Fruit fly (Drosophila melanogaster): ENCODE data around the gene Oatp33Ea.
A peak's percentile ranks its signal among the peaks of the same experiment; 100 is the strongest.

Gene Oatp33Ea

DNA sequence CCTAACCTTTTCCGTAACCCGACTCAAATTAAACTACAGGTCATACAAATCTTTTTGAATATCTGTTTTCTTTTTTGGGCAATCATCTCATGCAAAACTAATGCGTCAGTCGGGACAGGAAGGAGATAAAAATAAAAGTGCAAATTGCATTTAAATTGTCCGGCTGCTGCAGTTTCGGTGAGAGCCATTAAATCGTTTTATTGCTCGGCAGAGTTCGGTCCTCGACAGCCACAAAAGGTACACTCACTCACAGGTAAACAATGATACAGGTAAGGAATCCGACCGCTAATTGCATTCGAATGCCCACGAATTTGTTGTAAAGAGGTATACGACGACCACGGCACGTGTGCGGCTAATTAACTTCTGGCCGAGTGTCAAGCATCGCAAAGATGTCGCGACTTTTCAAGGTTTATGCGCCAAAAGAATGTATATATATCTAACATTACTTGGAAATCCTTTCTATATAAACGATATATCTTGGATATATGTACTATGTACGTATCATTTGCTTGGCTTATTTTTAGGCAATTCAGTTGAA is 20.9 kb upstream of the Oatp33Ea start:
- peak in 1 of 2 experiments; percentile 98 for TF ChIP-seq tll (GFP tag; optimal IDR thresholded peaks at IDR 0.05)
- TF ChIP-seq zen (tag; optimal IDR thresholded peaks at IDR 0.05), result peak; percentile 99
- peak; percentile 12; the same call in 1 of the 2 replicates for TF ChIP-seq tna (GFP tag; IDR thresholded peaks at IDR 0.05; ENCODE audit: partially characterized antibody)
- no peak for TF ChIP-seq h (optimal IDR thresholded peaks at IDR 0.05)
- peak; percentile 93 for TF ChIP-seq cad (GFP tag; optimal IDR thresholded peaks at IDR 0.05)
- TF ChIP-seq rib (GFP tag; IDR thresholded peaks at IDR 0.05), result 0 out of 2 replicates have a peak, but pooled peaks have one; percentile 45
- no peak for TF ChIP-seq caup (GFP tag; optimal IDR thresholded peaks at IDR 0.05; ENCODE audit: severe bottlenecking)
- no peak for TF ChIP-seq PHDP (tag; optimal IDR thresholded peaks at IDR 0.05)
- 0 out of 2 replicates have a peak, but pooled peaks have one; percentile 12 for TF ChIP-seq ap (GFP tag; IDR thresholded peaks at IDR 0.05)
- TF ChIP-seq danr (GFP tag; IDR thresholded peaks at IDR 0.05), result no peak
- peak; percentile 53 for TF ChIP-seq CG7271 (tag; optimal IDR thresholded peaks at IDR 0.05)
- TF ChIP-seq HLH54F (GFP tag; optimal IDR thresholded peaks at IDR 0.05), result no peak
- TF ChIP-seq CG15479 (GFP tag; optimal IDR thresholded peaks at IDR 0.05), result peak; percentile 85
- TF ChIP-seq Dfd (GFP tag; optimal IDR thresholded peaks at IDR 0.05), result no peak
- no peak for TF ChIP-seq otp (GFP tag; IDR thresholded peaks at IDR 0.05)
- peak; percentile 80 for TF ChIP-seq sens (GFP tag)
- TF ChIP-seq Kr (GFP tag; optimal IDR thresholded peaks at IDR 0.05), result no peak
- TF ChIP-seq Gsc (GFP tag; IDR thresholded peaks at IDR 0.05), result no peak

DNA sequence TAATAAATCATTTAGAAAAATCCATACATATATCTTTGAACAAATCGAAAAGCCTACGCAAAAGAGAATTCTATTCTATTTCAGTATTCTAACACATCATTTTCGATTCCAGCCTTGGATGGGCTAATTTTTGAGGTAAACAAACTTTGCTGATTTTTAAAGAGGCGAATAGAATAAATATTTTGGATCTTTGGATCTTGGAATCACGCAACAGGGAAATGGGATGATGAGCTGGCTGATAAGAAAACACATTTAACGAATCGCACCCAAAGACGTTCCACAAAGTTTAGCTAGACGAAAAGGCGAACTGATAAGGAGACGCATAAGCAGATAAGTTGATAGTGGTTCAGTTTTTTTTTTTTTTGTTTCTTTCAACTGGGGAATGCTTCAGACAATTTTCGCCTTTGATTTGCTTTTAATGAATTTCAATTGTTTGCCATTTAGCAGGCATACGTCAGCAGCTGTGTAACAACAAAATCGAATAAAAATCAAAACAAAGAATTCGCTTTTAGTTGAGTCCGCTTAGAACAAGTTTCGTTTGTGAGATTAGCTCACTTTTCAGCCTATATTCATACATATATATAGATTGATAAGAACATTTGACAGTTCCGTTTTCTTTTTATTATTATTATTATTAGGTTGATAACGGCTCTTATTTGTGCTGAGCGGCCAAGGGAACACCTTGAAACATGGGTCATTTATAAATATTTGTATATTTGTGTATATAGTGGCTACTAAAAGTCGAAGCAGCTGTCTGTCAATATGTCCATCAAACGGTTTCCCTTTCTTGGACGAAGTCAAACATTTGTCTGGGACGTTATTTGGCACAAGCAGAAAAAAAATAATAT is 19.7 kb upstream of the Oatp33Ea start:
- TF ChIP-seq dmrt11E (tag; optimal IDR thresholded peaks at IDR 0.05), result peak; percentile 59
- peak; percentile 52 for TF ChIP-seq PHDP (tag; optimal IDR thresholded peaks at IDR 0.05)
- peak; percentile 51 for TF ChIP-seq Asciz (GFP tag; optimal IDR thresholded peaks at IDR 0.05)
- TF ChIP-seq CG10543 (GFP tag; optimal IDR thresholded peaks at IDR 0.05), result peak; percentile 44
- TF ChIP-seq hkb (optimal IDR thresholded peaks at IDR 0.05), result no peak
- no peak for TF ChIP-seq hkb (GFP tag; IDR thresholded peaks at IDR 0.05)
- peak; percentile 47 for TF ChIP-seq Blimp-1 (GFP tag; optimal IDR thresholded peaks at IDR 0.05)
- peak; percentile 17 for TF ChIP-seq CG6254 (GFP tag; optimal IDR thresholded peaks at IDR 0.05)
- 0 out of 2 replicates have a peak, but pooled peaks have one; percentile 22 for TF ChIP-seq seq (GFP tag; IDR thresholded peaks at IDR 0.05)
- peak; percentile 60 for TF ChIP-seq CG10209 (GFP tag; optimal IDR thresholded peaks at IDR 0.05)
- TF ChIP-seq ATbp (GFP tag; optimal IDR thresholded peaks at IDR 0.05), result peak; percentile 48
- peak; percentile 64 for TF ChIP-seq CG7745 (tag; optimal IDR thresholded peaks at IDR 0.05)
- peak; percentile 55 for TF ChIP-seq Vsx1 (GFP tag; optimal IDR thresholded peaks at IDR 0.05)
- TF ChIP-seq lilli (GFP tag; optimal IDR thresholded peaks at IDR 0.05), result peak; percentile 11
- 0 out of 2 replicates have a peak, but pooled peaks have one; percentile 17 for TF ChIP-seq onecut (GFP tag; IDR thresholded peaks at IDR 0.05)
- peak; percentile 15 for TF ChIP-seq pfk (GFP tag; optimal IDR thresholded peaks at IDR 0.05)
- 0 out of 3 replicates have a peak, but pooled peaks have one; percentile 42 for TF ChIP-seq z (GFP tag; IDR thresholded peaks at IDR 0.05)
- TF ChIP-seq Chrac-16 (GFP tag; optimal IDR thresholded peaks at IDR 0.05), result no peak
- TF ChIP-seq CG12071 (GFP tag; optimal IDR thresholded peaks at IDR 0.05), result peak; percentile 53
- TF ChIP-seq CG8765 (GFP tag; IDR thresholded peaks at IDR 0.05), result no peak
- TF ChIP-seq Ptx1 (GFP tag; IDR thresholded peaks at IDR 0.05), result no peak
- peak; percentile 23 for TF ChIP-seq HHEX (GFP tag; optimal IDR thresholded peaks at IDR 0.05)
- no peak for TF ChIP-seq NC2α (GFP tag; optimal IDR thresholded peaks at IDR 0.05)
- peak; percentile 84 for TF ChIP-seq exex (tag; optimal IDR thresholded peaks at IDR 0.05)
- no peak for TF ChIP-seq sr (GFP tag; IDR thresholded peaks at IDR 0.05)
- TF ChIP-seq CG11723 (GFP tag; optimal IDR thresholded peaks at IDR 0.05), result no peak
- TF ChIP-seq scrt (GFP tag; optimal IDR thresholded peaks at IDR 0.05), result peak; percentile 7
- TF ChIP-seq CG1529 (GFP tag; optimal IDR thresholded peaks at IDR 0.05), result peak; percentile 31
- peak; percentile 9 for TF ChIP-seq Lhr (GFP tag; optimal IDR thresholded peaks at IDR 0.05)
- TF ChIP-seq CG18599 (GFP tag; optimal IDR thresholded peaks at IDR 0.05), result peak; percentile 47
